Fruit fly (Drosophila melanogaster) whole organism, embryonic: Measurements from ENCODE around the gene Tyler.
A peak's percentile ranks its signal among the peaks of the same experiment; 100 is the strongest.

Experiments used
- B-H2 ChIP-seq: fragments of 200-800 bp; sonication (Bioruptor generic); optimal IDR thresholded peaks from 2 replicates; lab custom pipeline; 2018; ENCODE audit warnings: missing biosample characterization, mild to moderate bottlenecking, missing genetic modification characterization
- CG10543 ChIP-seq: fragments of 200-800 bp; sonication (Bioruptor generic); optimal IDR thresholded peaks from 3 replicates; lab custom pipeline; 2017; ENCODE audit warnings: missing biosample characterization, mild to moderate bottlenecking, missing genetic modification characterization, moderate library complexity
- CG10959 ChIP-seq: fragments of 200-800 bp; sonication (Bioruptor generic); IDR thresholded peaks from 2 replicates; pipeline ENCODE4 v1.3.6; 2022; ENCODE audit warnings: missing biosample characterization, missing genetic modification characterization
- CG12769 ChIP-seq: fragments of 200-800 bp; sonication (Bioruptor generic); optimal IDR thresholded peaks from 2 replicates; lab custom pipeline; 2019; ENCODE audit warnings: missing biosample characterization, mild to moderate bottlenecking, missing genetic modification characterization, moderate library complexity
- CG13123 ChIP-seq: fragments of 200-800 bp; sonication (Bioruptor generic); optimal IDR thresholded peaks from 2 replicates; lab custom pipeline; 2016; ENCODE audit warnings: missing biosample characterization, missing genetic modification characterization
- CG13287 ChIP-seq: fragments of 200-800 bp; sonication (Bioruptor generic); IDR thresholded peaks from 2 replicates; pipeline ENCODE4 v1.3.6; 2022; ENCODE audit warnings: missing biosample characterization, missing genetic modification characterization; ENCODE audit not compliant: partially characterized antibody
- CG14050 ChIP-seq: fragments of 200-800 bp; sonication (Bioruptor generic); IDR thresholded peaks from 3 replicates; pipeline ENCODE4 v1.3.6; 2022; ENCODE audit warnings: missing biosample characterization, missing genetic modification characterization
- CG1603 ChIP-seq: fragments of 200-800 bp; sonication (Bioruptor generic); optimal IDR thresholded peaks from 2 replicates; lab custom pipeline; 2019; ENCODE audit warnings: missing biosample characterization, mild to moderate bottlenecking, missing genetic modification characterization, moderate library complexity
- CG2202 ChIP-seq: fragments of 200-800 bp; sonication (Bioruptor generic); optimal IDR thresholded peaks from 2 replicates; lab custom pipeline; 2018; ENCODE audit warnings: missing biosample characterization, mild to moderate bottlenecking, missing genetic modification characterization
- CG31365 ChIP-seq: fragments of 200-800 bp; sonication (Bioruptor generic); optimal IDR thresholded peaks from 2 replicates; lab custom pipeline; 2018; ENCODE audit warnings: missing biosample characterization, mild to moderate bottlenecking, missing genetic modification characterization
- CG34224 ChIP-seq: fragments of 200-800 bp; sonication (Bioruptor generic); IDR thresholded peaks from 3 replicates; pipeline ENCODE4 v1.3.6; 2022; ENCODE audit warnings: missing biosample characterization, missing genetic modification characterization; ENCODE audit not compliant: partially characterized antibody
- CG34376 ChIP-seq: fragments of 200-800 bp; sonication (Bioruptor generic); optimal IDR thresholded peaks from 2 replicates; lab custom pipeline; 2018; ENCODE audit warnings: missing biosample characterization, mild to moderate bottlenecking, missing genetic modification characterization
- CG34422 ChIP-seq: fragments of 200-800 bp; sonication (Bioruptor generic); IDR thresholded peaks from 3 replicates; pipeline ENCODE4 v1.3.6; 2022; ENCODE audit warnings: missing biosample characterization, missing genetic modification characterization
- CG7786 ChIP-seq: fragments of 200-800 bp; sonication (Bioruptor generic); optimal IDR thresholded peaks from 2 replicates; lab custom pipeline; 2016; ENCODE audit warnings: missing biosample characterization, missing genetic modification characterization
- CG8765 ChIP-seq: fragments of 200-800 bp; sonication (Bioruptor generic); IDR thresholded peaks from 2 replicates; pipeline ENCODE4 v1.3.6; 2022; ENCODE audit warnings: missing biosample characterization, missing genetic modification characterization
- CG9215 ChIP-seq: fragments of 200-800 bp; sonication (Bioruptor generic); IDR thresholded peaks from 2 replicates; pipeline ENCODE4 v1.3.6; 2022; ENCODE audit warnings: missing biosample characterization, missing genetic modification characterization
- Drgx ChIP-seq: fragments of 200-800 bp; sonication (Bioruptor generic); IDR thresholded peaks from 2 replicates; pipeline ENCODE4 v1.3.6; 2022; ENCODE audit warnings: missing biosample characterization, missing genetic modification characterization
- HHEX ChIP-seq: fragments of 200-800 bp; sonication (Bioruptor generic); optimal IDR thresholded peaks from 3 replicates; lab custom pipeline; 2017; ENCODE audit warnings: missing biosample characterization, mild to moderate bottlenecking, missing genetic modification characterization, missing genetic modification reagents
- Med ChIP-seq: fragments of 200-800 bp; sonication (Bioruptor generic); peaks from one replicate; lab custom pipeline; 2016; ENCODE audit warnings: missing biosample characterization, missing genetic modification characterization, mild to moderate bottlenecking, inconsistent platforms, moderate library complexity
- Opbp ChIP-seq: fragments of 200-800 bp; sonication (Bioruptor generic); IDR thresholded peaks from 3 replicates; pipeline ENCODE4 v1.3.6; 2022; ENCODE audit warnings: missing biosample characterization, missing genetic modification characterization; ENCODE audit not compliant: partially characterized antibody
- Pdp1 ChIP-seq, 2 experiments: fragments of 200-800 bp; sonication (Bioruptor generic); optimal IDR thresholded peaks; 3 replicates each; lab custom pipeline; 2016; ENCODE audit warnings: missing biosample characterization in 2 of 2, missing genetic modification characterization in 2 of 2, mild to moderate bottlenecking in 1 of 2, moderate library complexity in 1 of 2
- Rfx ChIP-seq: fragments of 200-800 bp; sonication (Bioruptor generic); IDR thresholded peaks from 2 replicates; pipeline ENCODE4 v1.3.6; 2022; ENCODE audit warnings: missing biosample characterization, missing genetic modification characterization
- Sin3A ChIP-seq: fragments of >200 bp; optimal IDR thresholded peaks from 2 replicates; lab custom pipeline; 2018
- Spps ChIP-seq: fragments of 200-800 bp; sonication (Bioruptor generic); optimal IDR thresholded peaks from 2 replicates; lab custom pipeline; 2018; ENCODE audit warnings: missing biosample characterization, mild to moderate bottlenecking, missing genetic modification characterization
- Sry-δ ChIP-seq: fragments of 200-800 bp; sonication (Bioruptor generic); optimal IDR thresholded peaks from 2 replicates; lab custom pipeline; 2016; ENCODE audit warnings: missing biosample characterization, missing genetic modification characterization
- Xrp1 ChIP-seq: fragments of 200-800 bp; sonication (Bioruptor generic); IDR thresholded peaks from 2 replicates; pipeline ENCODE4 v1.3.6; 2022; ENCODE audit warnings: missing biosample characterization, missing genetic modification characterization
- ab ChIP-seq: fragments of 200-800 bp; sonication (Bioruptor generic); optimal IDR thresholded peaks from 2 replicates; lab custom pipeline; 2016; ENCODE audit warnings: missing biosample characterization, missing genetic modification characterization
- ac ChIP-seq: fragments of 200-800 bp; sonication (Bioruptor generic); optimal IDR thresholded peaks from 3 replicates; lab custom pipeline; 2017; ENCODE audit warnings: missing biosample characterization, mild to moderate bottlenecking, missing genetic modification characterization
- ato ChIP-seq: fragments of 200-800 bp; sonication (Bioruptor generic); IDR thresholded peaks from 2 replicates; pipeline ENCODE4 v1.3.6; 2022; ENCODE audit warnings: missing biosample characterization, missing genetic modification characterization; ENCODE audit not compliant: partially characterized antibody
- br ChIP-seq: fragments of >200 bp; optimal IDR thresholded peaks from 2 replicates; lab custom pipeline; 2017
- btn ChIP-seq: fragments of 200-800 bp; sonication (Bioruptor generic); optimal IDR thresholded peaks from 2 replicates; lab custom pipeline; 2016; ENCODE audit warnings: missing biosample characterization, missing genetic modification characterization
- cad ChIP-seq: fragments of >200 bp; optimal IDR thresholded peaks from 2 replicates; lab custom pipeline; 2017; ENCODE audit warnings: missing biosample characterization, missing genetic modification characterization
- chif ChIP-seq, 2 experiments: fragments of 200-800 bp; sonication (Bioruptor generic); optimal IDR thresholded peaks; 3 replicates each; lab custom pipeline; 2016; ENCODE audit warnings: missing biosample characterization in 2 of 2, missing genetic modification characterization in 2 of 2
- chinmo ChIP-seq: fragments of 200-800 bp; sonication (Bioruptor generic); IDR thresholded peaks from 4 replicates; pipeline ENCODE4 v1.3.6; 2022; ENCODE audit warnings: missing biosample characterization, missing genetic modification characterization; ENCODE audit not compliant: partially characterized antibody
- emc ChIP-seq: fragments of 200-800 bp; sonication (Bioruptor generic); optimal IDR thresholded peaks from 2 replicates; lab custom pipeline; 2016; ENCODE audit warnings: missing biosample characterization, missing genetic modification characterization
- ewg ChIP-seq: fragments of 200-800 bp; sonication (Bioruptor generic); optimal IDR thresholded peaks from 3 replicates; lab custom pipeline; 2017; ENCODE audit warnings: mild to moderate bottlenecking, missing biosample characterization, missing genetic modification reagents, missing genetic modification characterization
- exex ChIP-seq: fragments of 200-800 bp; sonication (Bioruptor generic); optimal IDR thresholded peaks from 4 replicates; lab custom pipeline; 2018; ENCODE audit warnings: missing biosample characterization, mild to moderate bottlenecking, missing genetic modification characterization, moderate library complexity
- fu2 ChIP-seq: fragments of 200-800 bp; sonication (Bioruptor generic); optimal IDR thresholded peaks from 2 replicates; lab custom pipeline; 2016; ENCODE audit warnings: missing biosample characterization, missing genetic modification characterization
- kay ChIP-seq: fragments of 200-800 bp; sonication (Bioruptor generic); optimal IDR thresholded peaks from 2 replicates; lab custom pipeline; 2016; ENCODE audit warnings: missing biosample characterization, missing genetic modification characterization
- mam ChIP-seq: fragments of 200-800 bp; sonication (Bioruptor generic); optimal IDR thresholded peaks from 3 replicates; lab custom pipeline; 2016; ENCODE audit warnings: missing biosample characterization, missing genetic modification characterization
- nerfin-2 ChIP-seq: fragments of 200-800 bp; sonication (Bioruptor generic); IDR thresholded peaks from 2 replicates; pipeline ENCODE4 v1.3.6; 2022; ENCODE audit warnings: missing biosample characterization, missing genetic modification characterization; ENCODE audit not compliant: partially characterized antibody
- odd ChIP-seq: fragments of 200-800 bp; sonication (Bioruptor generic); optimal IDR thresholded peaks from 2 replicates; lab custom pipeline; 2017; ENCODE audit warnings: missing biosample characterization, mild to moderate bottlenecking, missing genetic modification characterization
- pan ChIP-seq, 4 experiments: fragments of >200 bp in 3 of 4; fragments of 200-800 bp in 1 of 4; sonication (Bioruptor generic) in 1 of 4; optimal IDR thresholded peaks in 3 of 4; IDR thresholded peaks in 1 of 4; 2 replicates each; pipeline versions ENCODE4 v1.3.6 to Lab custom; 2017 to 2022; ENCODE audit warnings: missing biosample characterization in 2 of 4, missing genetic modification characterization in 2 of 4, mixed read lengths in 1 of 4
- pita ChIP-seq: fragments of 200-800 bp; sonication (Bioruptor generic); optimal IDR thresholded peaks from 2 replicates; lab custom pipeline; 2017; ENCODE audit warnings: missing biosample characterization, mild to moderate bottlenecking, missing genetic modification characterization
- sd ChIP-seq: fragments of 200-800 bp; sonication (Bioruptor generic); optimal IDR thresholded peaks from 3 replicates; lab custom pipeline; 2018; ENCODE audit warnings: missing biosample characterization, mild to moderate bottlenecking, missing genetic modification characterization, moderate library complexity
- sima ChIP-seq: fragments of 200-800 bp; sonication (Bioruptor generic); optimal IDR thresholded peaks from 2 replicates; lab custom pipeline; 2016; ENCODE audit warnings: missing biosample characterization, missing genetic modification characterization
- sna ChIP-seq: fragments of 200-800 bp; sonication (Bioruptor generic); IDR thresholded peaks from 2 replicates; pipeline ENCODE4 v1.3.6; 2022; ENCODE audit warnings: missing biosample characterization, missing genetic modification characterization; ENCODE audit not compliant: partially characterized antibody
- sr ChIP-seq: fragments of 200-800 bp; sonication (Bioruptor generic); IDR thresholded peaks from 3 replicates; pipeline ENCODE4 v1.3.6; 2022; ENCODE audit warnings: missing biosample characterization, missing genetic modification characterization
- trem ChIP-seq: fragments of 200-800 bp; optimal IDR thresholded peaks from 3 replicates; lab custom pipeline; 2019; ENCODE audit warnings: missing biosample characterization, mild to moderate bottlenecking, missing genetic modification characterization, moderate library complexity
- unc-4 ChIP-seq: fragments of 200-800 bp; sonication (Bioruptor generic); IDR thresholded peaks from 2 replicates; pipeline ENCODE4 v1.3.6; 2022; ENCODE audit warnings: missing biosample characterization, missing genetic modification characterization; ENCODE audit not compliant: partially characterized antibody
- zfh2 ChIP-seq: fragments of 200-800 bp; sonication (Bioruptor generic); optimal IDR thresholded peaks from 2 replicates; lab custom pipeline; 2016; ENCODE audit warnings: missing biosample characterization, missing genetic modification characterization

The Tyler gene

dm6 chrX:19602483-19602882 lies 8.8 kb upstream of the Tyler start:
- peak; percentile 40 for TF ChIP-seq Med
- no peak for TF ChIP-seq B-H2
- 0 out of 2 replicates have a peak, but pooled peaks have one; percentile 5 for TF ChIP-seq CG13287 (GFP tag; lab: Robert Waterston, UW)
- TF ChIP-seq Drgx (GFP tag; lab: Robert Waterston, UW): no peak
- no peak for TF ChIP-seq ato (GFP tag; lab: Robert Waterston, UW)
- TF ChIP-seq br (lab: Kevin White, UChicago): no peak
- no peak for TF ChIP-seq HHEX (GFP tag; lab: Kevin White, UChicago)
- peak; percentile 21; the same call in 1 of the 3 replicates for TF ChIP-seq CG34224 (GFP tag; lab: Robert Waterston, UW)
- peak; percentile 87 for TF ChIP-seq sr (GFP tag; lab: Robert Waterston, UW)
- TF ChIP-seq CG9215 (GFP tag; lab: Robert Waterston, UW): no peak
- peak; percentile 89 for TF ChIP-seq sd (tag; lab: Kevin White, UChicago)
- no peak for TF ChIP-seq ac (GFP tag; lab: Kevin White, UChicago)
- no peak for TF ChIP-seq nerfin-2
- TF ChIP-seq fu2 (GFP tag; lab: Kevin White, UChicago): no peak
- TF ChIP-seq Xrp1 (GFP tag; lab: Robert Waterston, UW): no peak
- peak; percentile 41; the same call in 1 of the 2 replicates for TF ChIP-seq Rfx (GFP tag; lab: Robert Waterston, UW)
- TF ChIP-seq CG2202 (tag; lab: Kevin White, UChicago): no peak
- TF ChIP-seq chinmo (GFP tag; lab: Robert Waterston, UW): 0 out of 4 replicates have a peak, but pooled peaks have one; percentile 64
- no peak for TF ChIP-seq pan (optimal IDR thresholded peaks at IDR 0.05; lab: Kevin White, UChicago)
- no peak for TF ChIP-seq pan (GFP tag; optimal IDR thresholded peaks at IDR 0.05 in 1 of 2, IDR thresholded peaks at IDR 0.05 in 1 of 2)
- no peak for TF ChIP-seq kay (GFP tag; lab: Kevin White, UChicago)
- TF ChIP-seq Sin3A: no peak
- peak; percentile 38 for TF ChIP-seq CG12769 (tag; lab: Kevin White, UChicago)
- no peak for TF ChIP-seq ewg (GFP tag; lab: Kevin White, UChicago)
- TF ChIP-seq sima (GFP tag; lab: Kevin White, UChicago): no peak
- TF ChIP-seq pita: no peak
- TF ChIP-seq Pdp1 (GFP tag; optimal IDR thresholded peaks at IDR 0.05; lab: Kevin White, UChicago): peak in 1 of 2 experiments; percentile 39
- no peak for TF ChIP-seq Spps (tag; lab: Kevin White, UChicago)
- no peak for TF ChIP-seq cad
- TF ChIP-seq exex (tag; lab: Kevin White, UChicago): no peak
- TF ChIP-seq CG14050 (GFP tag; lab: Robert Waterston, UW): no peak
- no peak for TF ChIP-seq CG7786 (GFP tag; lab: Kevin White, UChicago)
- no peak for TF ChIP-seq unc-4
- TF ChIP-seq Opbp (GFP tag; lab: Robert Waterston, UW): 0 out of 3 replicates have a peak, but pooled peaks have one; percentile 25
- TF ChIP-seq CG10543 (GFP tag; lab: Kevin White, UChicago): peak; percentile 69
- no peak for TF ChIP-seq CG34376 (GFP tag; lab: Kevin White, UChicago)
- no peak for TF ChIP-seq Sry-δ (GFP tag; lab: Kevin White, UChicago)

- no peak for TF ChIP-seq ab (GFP tag; lab: Kevin White, UChicago)
- TF ChIP-seq odd: no peak
- TF ChIP-seq CG34422: peak; percentile 76
- peak; percentile 39; the same call in 1 of the 2 replicates for TF ChIP-seq CG8765 (GFP tag; lab: Robert Waterston, UW)
- TF ChIP-seq btn: no peak
- TF ChIP-seq emc (GFP tag; lab: Kevin White, UChicago): no peak
- peak; percentile 79 for TF ChIP-seq CG1603 (tag; lab: Kevin White, UChicago)
- peak; percentile 44 for TF ChIP-seq zfh2 (GFP tag; lab: Kevin White, UChicago)
- no peak for TF ChIP-seq CG31365 (tag; lab: Kevin White, UChicago)
- TF ChIP-seq sna (GFP tag; lab: Robert Waterston, UW): no peak
- TF ChIP-seq trem: peak; percentile 50
- peak; percentile 75 for TF ChIP-seq mam (GFP tag; lab: Kevin White, UChicago)
- peak; percentile 38 for TF ChIP-seq CG7786 (GFP tag; lab: Kevin White, UChicago)
- peak; percentile 73 for TF ChIP-seq CG10959 (GFP tag; lab: Robert Waterston, UW)
- peak; percentile 35 for TF ChIP-seq CG13123 (GFP tag; lab: Kevin White, UChicago)
- peak; percentile 43 to 62 for TF ChIP-seq chif (GFP tag; optimal IDR thresholded peaks at IDR 0.05; lab: Kevin White, UChicago)
Measured at dm6 chrX:19603953-19604352, 7.4 kb upstream of the Tyler start.
